Fruit fly (Drosophila melanogaster): ENCODE data around the gene tinc.

tinc gene

dm6 chr3R:17821744-17822143 is 10.4 kb downstream of the tinc start:
- TF ChIP-seq Ets96B (tag; optimal IDR thresholded peaks at IDR 0.05) (no peak), CG32006 (GFP tag; optimal IDR thresholded peaks at IDR 0.05) (peak; percentile 40), CG6163 (GFP tag; IDR thresholded peaks at IDR 0.05) (no peak), ss (GFP tag; optimal IDR thresholded peaks at IDR 0.05) (no peak), CG11762 (GFP tag; optimal IDR thresholded peaks at IDR 0.05; ENCODE audit: insufficient read depth) (no peak), eg (GFP tag; IDR thresholded peaks at IDR 0.05) (no peak), Eip78C (GFP tag) (peak; percentile 61), CG10631 (GFP tag; optimal IDR thresholded peaks at IDR 0.05) (peak; percentile 12), topi (GFP tag; optimal IDR thresholded peaks at IDR 0.05) (no peak)

dm6 chr3R:17825806-17826583 is 14.7 kb downstream of the tinc start:
- peak; percentile 35 for TF ChIP-seq Ets96B (tag; optimal IDR thresholded peaks at IDR 0.05)
- peak; percentile 30 for TF ChIP-seq CG3919 (GFP tag; optimal IDR thresholded peaks at IDR 0.05)
- TF ChIP-seq net (GFP tag; optimal IDR thresholded peaks at IDR 0.05), result no peak
- no peak for TF ChIP-seq CG9139 (GFP tag; optimal IDR thresholded peaks at IDR 0.05)
- TF ChIP-seq CG6792 (GFP tag; optimal IDR thresholded peaks at IDR 0.05), result peak; percentile 60
- peak; percentile 26 for TF ChIP-seq Smox (GFP tag; optimal IDR thresholded peaks at IDR 0.05)
- peak; percentile 66 for TF ChIP-seq CG34406 (GFP tag; optimal IDR thresholded peaks at IDR 0.05)
- TF ChIP-seq pdm3 (GFP tag; optimal IDR thresholded peaks at IDR 0.05), result no peak
- TF ChIP-seq Sox102F (GFP tag; optimal IDR thresholded peaks at IDR 0.05), result peak; percentile 41
- peak; percentile 46 for TF ChIP-seq OdsH (GFP tag; optimal IDR thresholded peaks at IDR 0.05)
- no peak for TF ChIP-seq CG8319 (GFP tag; optimal IDR thresholded peaks at IDR 0.05)
- peak; percentile 37 for TF ChIP-seq cyc (GFP tag; optimal IDR thresholded peaks at IDR 0.05)
- TF ChIP-seq fkh (GFP tag; optimal IDR thresholded peaks at IDR 0.05), result no peak
- peak; percentile 76 for TF ChIP-seq esn (GFP tag; optimal IDR thresholded peaks at IDR 0.05)
- peak; percentile 32 for TF ChIP-seq CG3032 (tag; optimal IDR thresholded peaks at IDR 0.05)
- no peak for TF ChIP-seq salr (GFP tag; optimal IDR thresholded peaks at IDR 0.05)
- TF ChIP-seq Hr39 (GFP tag; optimal IDR thresholded peaks at IDR 0.05), result peak; percentile 26
- no peak for TF ChIP-seq Eip93F (GFP tag; optimal IDR thresholded peaks at IDR 0.05)
- TF ChIP-seq CG15336 (GFP tag; IDR thresholded peaks at IDR 0.05), result no peak
- TF ChIP-seq CG11762 (GFP tag; optimal IDR thresholded peaks at IDR 0.05; ENCODE audit: insufficient read depth), result no peak
- TF ChIP-seq achi (GFP tag; optimal IDR thresholded peaks at IDR 0.05), result peak; percentile 58
- peak; percentile 48 for TF ChIP-seq acj6 (GFP tag; optimal IDR thresholded peaks at IDR 0.05)
- TF ChIP-seq Eip78C (GFP tag), result peak; percentile 79
- peak; percentile 60 for TF ChIP-seq lz (GFP tag; optimal IDR thresholded peaks at IDR 0.05)
- peak; percentile 41 for TF ChIP-seq Met (GFP tag; optimal IDR thresholded peaks at IDR 0.05)
- TF ChIP-seq Sox14 (GFP tag; optimal IDR thresholded peaks at IDR 0.05), result no peak
- no peak for TF ChIP-seq CG32006 (GFP tag; optimal IDR thresholded peaks at IDR 0.05)
- no peak for TF ChIP-seq eg (GFP tag; IDR thresholded peaks at IDR 0.05)
- TF ChIP-seq spab (GFP tag; optimal IDR thresholded peaks at IDR 0.05), result peak; percentile 21
- peak; percentile 42 for TF ChIP-seq CG11902 (GFP tag; optimal IDR thresholded peaks at IDR 0.05)
- peak; percentile 81 for TF ChIP-seq svp (GFP tag)
- TF ChIP-seq CG6808 (GFP tag; optimal IDR thresholded peaks at IDR 0.05), result peak; percentile 14
- peak in 1 of 2 experiments; percentile 57 for TF ChIP-seq ss (GFP tag; optimal IDR thresholded peaks at IDR 0.05)
- TF ChIP-seq CG16779 (tag; optimal IDR thresholded peaks at IDR 0.05), result no peak
- TF ChIP-seq fd85E (GFP tag; optimal IDR thresholded peaks at IDR 0.05), result no peak
- TF ChIP-seq CG4318 (GFP tag; optimal IDR thresholded peaks at IDR 0.05), result no peak
- TF ChIP-seq Blimp-1 (GFP tag; optimal IDR thresholded peaks at IDR 0.05), result peak; percentile 27
- TF ChIP-seq Eip75B (GFP tag; optimal IDR thresholded peaks at IDR 0.05), result peak; percentile 18
- no peak for TF ChIP-seq Lpt (GFP tag; optimal IDR thresholded peaks at IDR 0.05)
- TF ChIP-seq dsx (GFP tag; optimal IDR thresholded peaks at IDR 0.05; ENCODE audit: poor library complexity, severe bottlenecking), result peak; percentile 22
- TF ChIP-seq CG6163 (GFP tag; IDR thresholded peaks at IDR 0.05), result no peak
- TF ChIP-seq vri (GFP tag; optimal IDR thresholded peaks at IDR 0.05), result no peak
- TF ChIP-seq Hr4 (GFP tag; optimal IDR thresholded peaks at IDR 0.05), result no peak
- peak; percentile 26 for TF ChIP-seq CG10669 (GFP tag; optimal IDR thresholded peaks at IDR 0.05)
- TF ChIP-seq dac (GFP tag; optimal IDR thresholded peaks at IDR 0.05), result no peak
